Fruit fly (Drosophila melanogaster): ENCODE data around the gene cDIP.

The cDIP gene

DNA sequence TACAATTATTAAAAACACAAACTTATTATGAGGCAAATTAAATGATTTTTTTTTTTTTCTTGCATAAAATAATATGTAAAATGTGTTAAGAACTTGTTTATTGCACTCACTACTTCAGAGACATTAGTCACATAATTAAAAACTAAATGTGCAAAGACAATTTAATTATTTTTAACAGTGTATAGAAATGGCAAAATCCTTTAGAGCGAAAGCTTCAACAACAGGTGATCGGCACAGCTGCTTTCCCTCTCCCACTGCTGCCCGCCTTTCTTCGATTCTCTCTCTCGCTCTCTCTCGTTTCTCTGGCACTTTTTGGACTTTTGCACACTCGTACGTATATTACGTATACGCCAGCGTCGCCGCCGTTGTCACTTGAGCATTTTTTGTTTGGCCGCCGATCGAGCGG, 19.5 kb upstream of the cDIP start (continued):
- no peak for TF ChIP-seq CG12769 (tag; optimal IDR thresholded peaks at IDR 0.05)
- TF ChIP-seq CG3847 (GFP tag; IDR thresholded peaks at IDR 0.05): no peak
- TF ChIP-seq HmgZ (tag; optimal IDR thresholded peaks at IDR 0.05): no peak
- no peak for TF ChIP-seq oc (tag; optimal IDR thresholded peaks at IDR 0.05)
- TF ChIP-seq Fer1 (GFP tag; optimal IDR thresholded peaks at IDR 0.05): peak; percentile 8
- TF ChIP-seq toy (GFP tag; IDR thresholded peaks at IDR 0.05): no peak
- no peak for TF ChIP-seq onecut (GFP tag; IDR thresholded peaks at IDR 0.05)
- TF ChIP-seq Dip3 (GFP tag; optimal IDR thresholded peaks at IDR 0.05): no peak
- TF ChIP-seq CG10274 (GFP tag; optimal IDR thresholded peaks at IDR 0.05): no peak
- no peak for TF ChIP-seq tna (GFP tag; IDR thresholded peaks at IDR 0.05; ENCODE audit: partially characterized antibody)
- TF ChIP-seq slp2 (GFP tag; optimal IDR thresholded peaks at IDR 0.05): no peak
- no peak for TF ChIP-seq Dad (GFP tag; optimal IDR thresholded peaks at IDR 0.05)
- no peak for TF ChIP-seq ara (GFP tag; IDR thresholded peaks at IDR 0.05)
- no peak for TF ChIP-seq Dfd (GFP tag; optimal IDR thresholded peaks at IDR 0.05)
- TF ChIP-seq CG6854 (GFP tag; optimal IDR thresholded peaks at IDR 0.05): no peak
- no peak for TF ChIP-seq CG11696 (GFP tag; IDR thresholded peaks at IDR 0.05)
- TF ChIP-seq CG2199 (GFP tag; IDR thresholded peaks at IDR 0.05): no peak
- TF ChIP-seq B-H1 (GFP tag; IDR thresholded peaks at IDR 0.05): no peak; the same call in 2 of the 3 replicates
- 0 out of 2 replicates have a peak, but pooled peaks have one; percentile 17 for TF ChIP-seq seq (GFP tag; IDR thresholded peaks at IDR 0.05)
- no peak for TF ChIP-seq kay (GFP tag; optimal IDR thresholded peaks at IDR 0.05)
- no peak for TF ChIP-seq jigr1 (GFP tag; IDR thresholded peaks at IDR 0.05)
- TF ChIP-seq gce (GFP tag; IDR thresholded peaks at IDR 0.05): no peak
- TF ChIP-seq Lpt (GFP tag; optimal IDR thresholded peaks at IDR 0.05): no peak
- no peak for TF ChIP-seq Xbp1 (GFP tag; optimal IDR thresholded peaks at IDR 0.05)
- TF ChIP-seq ind (GFP tag; optimal IDR thresholded peaks at IDR 0.05): no peak
- no peak for TF ChIP-seq ems (GFP tag; optimal IDR thresholded peaks at IDR 0.05)
- TF ChIP-seq MESR4 (GFP tag; optimal IDR thresholded peaks at IDR 0.05): no peak
- TF ChIP-seq emc (GFP tag; optimal IDR thresholded peaks at IDR 0.05): no peak
- no peak for TF ChIP-seq CG5245 (GFP tag; optimal IDR thresholded peaks at IDR 0.05)
- TF ChIP-seq Dref (GFP tag; IDR thresholded peaks at IDR 0.05): no peak
- TF ChIP-seq fd102C (GFP tag; optimal IDR thresholded peaks at IDR 0.05): no peak
- TF ChIP-seq unpg (GFP tag; optimal IDR thresholded peaks at IDR 0.05): no peak
- TF ChIP-seq CG13287 (GFP tag; IDR thresholded peaks at IDR 0.05; ENCODE audit: partially characterized antibody): no peak
- no peak for TF ChIP-seq Nf-YC (tag; optimal IDR thresholded peaks at IDR 0.05)
- TF ChIP-seq CG11723 (GFP tag; optimal IDR thresholded peaks at IDR 0.05): no peak
- 0 out of 2 replicates have a peak, but pooled peaks have one; percentile 7 for TF ChIP-seq CG4730 (GFP tag; IDR thresholded peaks at IDR 0.05)
- no peak for TF ChIP-seq CG10366 (GFP tag; IDR thresholded peaks at IDR 0.05)
- TF ChIP-seq CG12236 (GFP tag; optimal IDR thresholded peaks at IDR 0.05): no peak
- no peak for TF ChIP-seq CG10654 (GFP tag; optimal IDR thresholded peaks at IDR 0.05)
- no peak for TF ChIP-seq CG13775 (GFP tag; optimal IDR thresholded peaks at IDR 0.05)
- no peak for TF ChIP-seq disco-r (GFP tag; optimal IDR thresholded peaks at IDR 0.05)
- TF ChIP-seq CG4617 (GFP tag; optimal IDR thresholded peaks at IDR 0.05; ENCODE audit: borderline replicate concordance): no peak
- TF ChIP-seq CG10267 (tag; optimal IDR thresholded peaks at IDR 0.05): no peak
- TF ChIP-seq Sry-β (GFP tag; optimal IDR thresholded peaks at IDR 0.05): no peak
- no peak for TF ChIP-seq lola (GFP tag; optimal IDR thresholded peaks at IDR 0.05)
- no peak for TF ChIP-seq CG6689 (GFP tag; IDR thresholded peaks at IDR 0.05)
- no peak for TF ChIP-seq CG12942 (GFP tag; optimal IDR thresholded peaks at IDR 0.05)
- TF ChIP-seq btn (GFP tag; optimal IDR thresholded peaks at IDR 0.05): no peak
- TF ChIP-seq CG7357 (GFP tag; IDR thresholded peaks at IDR 0.05): no peak
- no peak for TF ChIP-seq HLH4C (GFP tag; IDR thresholded peaks at IDR 0.05; ENCODE audit: partially characterized antibody)
- TF ChIP-seq CG3281 (GFP tag; optimal IDR thresholded peaks at IDR 0.05): peak; percentile 14
- no peak for TF ChIP-seq HHEX (GFP tag; optimal IDR thresholded peaks at IDR 0.05)

Measured in whole organism, embryonic.